Worm (Caenorhabditis elegans) whole organism, L1 larva: ENCODE results near the gene gsnl-1.

ENCODE experiments used
- ceh-90 ChIP-seq: sonication (generic microtip); optimal IDR thresholded peaks from 2 replicates; lab custom pipeline; 2016; ENCODE audit warnings: missing genetic modification characterization, missing compliant biosample characterization
- mab-9 ChIP-seq: fragments of 200-800 bp; sonication (Bioruptor generic); IDR thresholded peaks from 2 replicates; pipeline ENCODE4 v1.3.6; 2022; ENCODE audit warnings: missing genetic modification reagents, missing genetic modification characterization, missing compliant biosample characterization
- nhr-11 ChIP-seq: fragments of 150-350 bp; optimal IDR thresholded peaks from 2 replicates; lab custom pipeline; 2014; ENCODE audit warnings: missing biosample characterization, missing genetic modification characterization
- tbx-2 ChIP-seq: sonication (generic microtip); optimal IDR thresholded peaks from 2 replicates; lab custom pipeline; 2016; ENCODE audit warnings: missing genetic modification characterization, missing compliant biosample characterization
- ztf-11 ChIP-seq, 2 experiments: sonication (generic microtip); optimal IDR thresholded peaks; 2 replicates each; lab custom pipeline; 2016 to 2017; ENCODE audit warnings: missing genetic modification characterization in 2 of 2, missing biosample characterization in 1 of 2, missing compliant biosample characterization in 1 of 2

ce11 chrV:9496742-9497141 is at the start of gene gsnl-1:
- TF ChIP-seq tbx-2 (tag; lab: Kevin White, UChicago) = no peak
- no peak for TF ChIP-seq nhr-11 (tag; lab: Kevin White, UChicago)
- no peak for TF ChIP-seq ztf-11 (tag; optimal IDR thresholded peaks at IDR 0.05; lab: Kevin White, UChicago)
- no peak for TF ChIP-seq mab-9 (GFP tag; lab: Robert Waterston, UW)
- no peak for TF ChIP-seq ceh-90 (tag; lab: Kevin White, UChicago)
